Worm (Caenorhabditis elegans): ENCODE data around the gene aqp-4.

Gene aqp-4

ce11 chrV:9763759-9764158 is 26.4 kb downstream of the aqp-4 start:
- TF ChIP-seq ceh-36 (tag; optimal IDR thresholded peaks at IDR 0.05): no peak
- TF ChIP-seq ets-7 (tag; optimal IDR thresholded peaks at IDR 0.05): no peak
- no peak for TF ChIP-seq ama-1 (optimal IDR thresholded peaks at IDR 0.05)
- no peak for TF ChIP-seq F13C5.2 (tag; optimal IDR thresholded peaks at IDR 0.05)
- TF ChIP-seq flt-1 (GFP tag; IDR thresholded peaks at IDR 0.05): no peak
- no peak for TF ChIP-seq sea-1 (GFP tag; conservative IDR thresholded peaks at IDR 0.05)
- no peak for TF ChIP-seq aly-1 (tag; optimal IDR thresholded peaks at IDR 0.05)
- TF ChIP-seq tbx-11 (GFP tag; IDR thresholded peaks at IDR 0.05): no peak
- no peak for TF ChIP-seq B0310.2 (tag; optimal IDR thresholded peaks at IDR 0.05)
- no peak for TF ChIP-seq tbx-37 (GFP tag; conservative IDR thresholded peaks at IDR 0.05)
- no peak for TF ChIP-seq pes-1 (GFP tag; IDR thresholded peaks at IDR 0.05)
- TF ChIP-seq hnd-1 (tag; optimal IDR thresholded peaks at IDR 0.05): no peak
- no peak for TF ChIP-seq ceh-13 (GFP tag; optimal IDR thresholded peaks at IDR 0.05)

DNA sequence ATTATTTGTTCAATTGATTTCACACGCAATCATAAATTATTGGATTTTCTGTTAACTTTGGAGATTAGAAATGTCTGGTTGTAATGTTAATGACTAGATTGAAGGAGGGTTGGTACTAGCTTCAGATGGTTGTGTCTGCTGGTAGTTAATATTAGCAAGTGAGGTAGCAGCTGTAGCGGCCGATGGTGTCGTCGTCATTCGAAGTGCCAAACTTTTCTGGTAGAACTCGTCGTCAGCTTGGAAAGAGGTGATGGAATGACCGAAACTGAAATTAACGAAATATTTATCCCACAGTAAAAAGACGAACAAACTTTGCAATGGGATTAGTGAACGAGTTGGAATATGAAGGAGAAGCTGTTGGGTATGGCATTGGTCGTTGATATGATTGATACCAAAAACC is 27.2 kb downstream of the aqp-4 start:
- TF ChIP-seq aly-1 (tag; optimal IDR thresholded peaks at IDR 0.05) (no peak), scrt-1 (GFP tag; IDR thresholded peaks at IDR 0.05) (no peak), ceh-13 (GFP tag; optimal IDR thresholded peaks at IDR 0.05) (no peak), tbx-11 (GFP tag; IDR thresholded peaks at IDR 0.05) (no peak), sea-1 (GFP tag; conservative IDR thresholded peaks at IDR 0.05) (no peak), ama-1 (optimal IDR thresholded peaks at IDR 0.05) (no peak), pes-1 (GFP tag; IDR thresholded peaks at IDR 0.05) (no peak), ets-7 (tag; optimal IDR thresholded peaks at IDR 0.05) (no peak), hmbx-1 (tag; optimal IDR thresholded peaks at IDR 0.05) (no peak), tbx-37 (GFP tag; conservative IDR thresholded peaks at IDR 0.05) (no peak), tra-4 (tag; optimal IDR thresholded peaks at IDR 0.05) (no peak), B0310.2 (tag; optimal IDR thresholded peaks at IDR 0.05) (no peak), hnd-1 (tag; optimal IDR thresholded peaks at IDR 0.05) (no peak), hmg-4 (GFP tag; optimal IDR thresholded peaks at IDR 0.05) (no peak), F13C5.2 (tag; optimal IDR thresholded peaks at IDR 0.05) (no peak), ceh-36 (tag; optimal IDR thresholded peaks at IDR 0.05) (no peak), flt-1 (GFP tag; IDR thresholded peaks at IDR 0.05) (no peak)

ce11 chrV:9765622-9766021 is 28.3 kb downstream of the aqp-4 start:
- TF ChIP-seq ceh-13 (GFP tag; optimal IDR thresholded peaks at IDR 0.05): no peak

- TF ChIP-seq ceh-36 (tag; optimal IDR thresholded peaks at IDR 0.05) (no peak), B0310.2 (tag; optimal IDR thresholded peaks at IDR 0.05) (no peak), F13C5.2 (tag; optimal IDR thresholded peaks at IDR 0.05) (no peak), aly-1 (tag; optimal IDR thresholded peaks at IDR 0.05) (no peak), tra-4 (tag; optimal IDR thresholded peaks at IDR 0.05) (no peak), tbx-11 (GFP tag; IDR thresholded peaks at IDR 0.05) (no peak), ama-1 (optimal IDR thresholded peaks at IDR 0.05) (no peak), sea-1 (GFP tag; conservative IDR thresholded peaks at IDR 0.05) (no peak), hnd-1 (tag; optimal IDR thresholded peaks at IDR 0.05) (no peak), flt-1 (GFP tag; IDR thresholded peaks at IDR 0.05) (no peak), pes-1 (GFP tag; IDR thresholded peaks at IDR 0.05) (no peak), hmbx-1 (tag; optimal IDR thresholded peaks at IDR 0.05) (no peak), scrt-1 (GFP tag; IDR thresholded peaks at IDR 0.05) (no peak), ets-7 (tag; optimal IDR thresholded peaks at IDR 0.05) (no peak), hmg-4 (GFP tag; optimal IDR thresholded peaks at IDR 0.05) (no peak), tbx-37 (GFP tag; conservative IDR thresholded peaks at IDR 0.05) (no peak), ceh-13 (GFP tag; optimal IDR thresholded peaks at IDR 0.05) (no peak)
These were observed 30.6 kb downstream of the aqp-4 start for ce11 chrV:9767941-9768340.

DNA sequence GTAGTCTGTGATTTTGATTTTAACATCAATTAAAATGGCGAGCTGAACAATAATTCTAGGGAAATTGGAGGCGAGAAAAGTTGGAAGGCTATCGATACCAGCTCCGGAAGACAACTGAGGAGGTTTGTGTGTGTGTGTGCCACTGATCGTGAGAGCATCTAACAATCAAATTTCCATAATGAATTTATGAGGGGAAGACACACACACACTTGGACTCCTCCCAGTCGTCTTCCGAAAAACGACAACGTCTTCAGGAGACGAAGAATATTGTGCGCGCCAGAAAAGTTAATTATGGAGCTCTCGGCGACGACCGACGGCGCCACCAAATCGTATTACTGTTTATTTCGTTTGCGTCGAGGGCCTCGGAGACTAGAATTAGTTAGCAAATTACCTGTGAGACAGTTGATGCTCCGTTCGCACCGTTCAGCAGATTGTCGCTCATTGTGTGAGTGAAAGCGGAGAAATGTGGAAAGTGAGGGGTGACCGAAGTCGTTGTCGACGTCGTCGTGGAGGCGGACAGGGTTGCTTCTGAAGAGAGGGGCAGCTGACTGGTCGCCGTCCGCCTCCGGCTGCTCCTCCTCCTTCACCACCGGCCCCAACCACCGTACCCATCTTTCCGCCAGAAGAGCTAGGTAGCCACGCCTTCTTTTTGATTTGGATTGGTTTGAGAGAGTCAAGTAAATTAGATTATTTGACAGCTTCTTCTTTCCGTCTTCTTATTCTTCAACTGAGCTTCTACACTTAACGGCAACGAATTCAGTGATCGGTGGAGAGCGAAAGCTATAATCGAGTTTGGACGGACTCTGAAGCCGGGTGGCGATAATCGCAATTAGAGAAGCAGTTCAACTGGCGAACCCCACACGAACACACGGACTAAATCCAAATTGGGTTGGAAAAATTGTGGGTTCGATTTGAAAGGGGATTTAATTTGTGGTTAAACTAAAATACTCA is 31.7 kb downstream of the aqp-4 start, which contains the start of gene unc-42:
Gene unc-42 (minus strand): TSS at position 564 of the 951 bp plus-strand sequence.
- no peak for TF ChIP-seq hmbx-1 (tag; optimal IDR thresholded peaks at IDR 0.05)
- no peak for TF ChIP-seq hnd-1 (tag; optimal IDR thresholded peaks at IDR 0.05)
- no peak for TF ChIP-seq B0310.2 (tag; optimal IDR thresholded peaks at IDR 0.05)
- no peak for TF ChIP-seq pes-1 (GFP tag; IDR thresholded peaks at IDR 0.05)
- no peak for TF ChIP-seq tra-4 (tag; optimal IDR thresholded peaks at IDR 0.05)
- TF ChIP-seq scrt-1 (GFP tag; IDR thresholded peaks at IDR 0.05): no peak
- no peak for TF ChIP-seq tbx-37 (GFP tag; conservative IDR thresholded peaks at IDR 0.05)
- no peak for TF ChIP-seq ceh-13 (GFP tag; optimal IDR thresholded peaks at IDR 0.05)
- no peak for TF ChIP-seq flt-1 (GFP tag; IDR thresholded peaks at IDR 0.05)
- no peak for TF ChIP-seq ama-1 (optimal IDR thresholded peaks at IDR 0.05)
- TF ChIP-seq ets-7 (tag; optimal IDR thresholded peaks at IDR 0.05): no peak

DNA sequence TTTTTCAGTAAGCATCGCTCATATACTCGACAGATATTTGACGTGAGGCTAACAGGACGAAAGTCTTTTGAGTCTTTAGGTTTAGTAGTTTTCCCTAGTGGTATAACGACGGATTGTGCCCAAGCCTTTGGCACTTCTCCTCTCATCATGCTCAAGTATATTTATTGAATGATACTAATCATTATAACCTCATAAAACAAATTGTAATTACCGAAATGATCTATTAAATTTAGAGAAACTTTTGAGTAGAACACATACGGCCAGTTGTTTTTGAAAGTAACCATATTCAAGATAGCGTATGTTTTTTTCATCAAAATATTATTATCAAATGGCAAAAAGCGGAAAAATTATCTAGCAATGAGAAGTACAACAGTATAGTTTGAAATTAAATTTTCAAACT is 34.0 kb downstream of the aqp-4 start:
- TF ChIP-seq aly-1 (tag; optimal IDR thresholded peaks at IDR 0.05) (no peak), sea-1 (GFP tag; conservative IDR thresholded peaks at IDR 0.05) (no peak), ets-7 (tag; optimal IDR thresholded peaks at IDR 0.05) (no peak), scrt-1 (GFP tag; IDR thresholded peaks at IDR 0.05) (no peak)

ce11 chrV:9771970-9772369 is 34.6 kb downstream of the aqp-4 start, which contains the start of gene F46B6.2:
Gene F46B6.2, plus strand, starts transcription at chrV:9772285.
- TF ChIP-seq hmbx-1 (tag; optimal IDR thresholded peaks at IDR 0.05) (no peak), ceh-36 (tag; optimal IDR thresholded peaks at IDR 0.05) (no peak), B0310.2 (tag; optimal IDR thresholded peaks at IDR 0.05) (no peak)

ce11 chrV:9775734-9776133 is 38.4 kb downstream of the aqp-4 start, which contains the start of gene F46B6.12:
Gene F46B6.12, minus strand, starts transcription at chrV:9775834.
- TF ChIP-seq ceh-13 (GFP tag; optimal IDR thresholded peaks at IDR 0.05) (no peak), scrt-1 (GFP tag; IDR thresholded peaks at IDR 0.05) (no peak), F13C5.2 (tag; optimal IDR thresholded peaks at IDR 0.05) (no peak), ama-1 (optimal IDR thresholded peaks at IDR 0.05) (no peak), ets-7 (tag; optimal IDR thresholded peaks at IDR 0.05) (no peak), pes-1 (GFP tag; IDR thresholded peaks at IDR 0.05) (no peak), hnd-1 (tag; optimal IDR thresholded peaks at IDR 0.05) (no peak), aly-1 (tag; optimal IDR thresholded peaks at IDR 0.05) (no peak), sea-1 (GFP tag; conservative IDR thresholded peaks at IDR 0.05) (no peak), tbx-37 (GFP tag; conservative IDR thresholded peaks at IDR 0.05) (no peak), tra-4 (tag; optimal IDR thresholded peaks at IDR 0.05) (no peak), hmbx-1 (tag; optimal IDR thresholded peaks at IDR 0.05) (no peak), flt-1 (GFP tag; IDR thresholded peaks at IDR 0.05) (no peak)

All from whole organism, early embryonic.